Comparison of ENCODE assay signal across 2 worm cellular contexts in the genomic region with DNA sequence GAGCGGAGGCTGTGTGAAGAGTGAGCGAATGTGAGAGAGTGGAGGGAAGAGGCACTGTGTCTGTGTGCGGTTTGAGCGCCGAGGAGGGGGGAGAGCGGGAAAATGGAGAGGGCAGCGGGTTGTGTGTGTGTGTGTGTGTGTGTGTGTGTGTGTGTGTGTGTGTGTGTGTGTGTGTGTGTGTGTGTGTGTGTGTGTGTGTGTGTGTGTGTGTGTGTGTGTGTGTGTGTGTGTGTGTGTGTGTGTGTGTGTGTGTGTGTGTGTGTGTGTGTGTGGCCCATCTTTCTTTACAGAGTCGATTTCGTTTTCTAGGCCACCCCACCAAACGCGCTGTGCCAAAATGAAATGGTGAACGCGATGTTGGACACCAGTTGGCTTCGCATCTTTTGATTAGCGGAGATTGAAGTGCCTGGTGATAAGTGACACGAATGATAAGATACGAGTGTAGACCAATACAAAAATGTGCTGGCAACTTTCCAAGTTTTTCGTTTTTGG.
TF ChIP-seq lines count a peak whose summit lies in the region.

No protein-coding gene starts in this region.

TF ChIP-seq in whole organism, L1 larva, 84 proteins besides CTCF, POLR2A, EP300 and RAD21 (continued from another document):
- TF ChIP-seq xbp-1 (tag; optimal IDR thresholded peaks at IDR 0.05; lab: Kevin White, UChicago), result peak; percentile 74
- TF ChIP-seq sup-37 (GFP tag; optimal IDR thresholded peaks at IDR 0.05; lab: Kevin White, UChicago), result peak; percentile 92
- peak; percentile 6 for TF ChIP-seq egl-13 (tag; optimal IDR thresholded peaks at IDR 0.05; lab: Kevin White, UChicago)
- TF ChIP-seq fkh-8 (tag; optimal IDR thresholded peaks at IDR 0.05; lab: Kevin White, UChicago), result peak; percentile 92
- TF ChIP-seq nhr-20 (tag; optimal IDR thresholded peaks at IDR 0.05; lab: Kevin White, UChicago), result peak; percentile 36
- peak; percentile 81 for TF ChIP-seq nhr-90 (tag; optimal IDR thresholded peaks at IDR 0.05; lab: Kevin White, UChicago; ENCODE audit: poor library complexity)
- TF ChIP-seq skn-1 (tag; optimal IDR thresholded peaks at IDR 0.05; lab: Kevin White, UChicago), result peak; percentile 14
- TF ChIP-seq lsy-2 (tag; optimal IDR thresholded peaks at IDR 0.05; lab: Kevin White, UChicago), result peak in 1 of 2 experiments; percentile 65
- peak; percentile 71 for TF ChIP-seq efl-3 (GFP tag; optimal IDR thresholded peaks at IDR 0.05; lab: Kevin White, UChicago)
- TF ChIP-seq dsc-1 (tag; optimal IDR thresholded peaks at IDR 0.05; lab: Kevin White, UChicago), result peak; percentile 45
- TF ChIP-seq swsn-7 (tag; optimal IDR thresholded peaks at IDR 0.05; lab: Kevin White, UChicago), result peak; percentile 82
- TF ChIP-seq vab-15 (tag; optimal IDR thresholded peaks at IDR 0.05; lab: Kevin White, UChicago), result peak; percentile 14
- peak; percentile 94 for TF ChIP-seq nhr-19 (GFP tag; conservative IDR thresholded peaks at IDR 0.05; lab: Robert Waterston, UW)
- TF ChIP-seq unc-98 (GFP tag; IDR thresholded peaks at IDR 0.05; lab: Robert Waterston, UW), result peak; percentile 51; the same call in 1 of the 2 replicates
- TF ChIP-seq irx-1 (tag; optimal IDR thresholded peaks at IDR 0.05; lab: Kevin White, UChicago), result peak; percentile 78
- peak; percentile 93 for TF ChIP-seq mab-9 (GFP tag; IDR thresholded peaks at IDR 0.05; lab: Robert Waterston, UW)
- peak; percentile 80 for TF ChIP-seq ceh-63 (GFP tag; optimal IDR thresholded peaks at IDR 0.05; lab: Kevin White, UChicago)
- TF ChIP-seq lin-35 (GFP tag; optimal IDR thresholded peaks at IDR 0.05; lab: Kevin White, UChicago), result peak; percentile 9 to 55
- peak; percentile 95 for TF ChIP-seq elt-2 (tag; optimal IDR thresholded peaks at IDR 0.05; lab: Kevin White, UChicago)
- TF ChIP-seq mdl-1 (tag; optimal IDR thresholded peaks at IDR 0.05; lab: Kevin White, UChicago), result peak in 1 of 2 experiments; percentile 22
- TF ChIP-seq nhr-47 (tag; optimal IDR thresholded peaks at IDR 0.05; lab: Kevin White, UChicago), result peak; percentile 85
- TF ChIP-seq unc-86 (tag; optimal IDR thresholded peaks at IDR 0.05; lab: Kevin White, UChicago), result peak; percentile 79
- peak; percentile 98 for TF ChIP-seq nhr-85 (tag; lab: Kevin White, UChicago)
- TF ChIP-seq blmp-1 (tag; optimal IDR thresholded peaks at IDR 0.05; lab: Kevin White, UChicago), result peak; percentile 34
- TF ChIP-seq ztf-4 (tag; optimal IDR thresholded peaks at IDR 0.05; lab: Kevin White, UChicago), result peak; percentile 66
- TF ChIP-seq pax-3 (tag; optimal IDR thresholded peaks at IDR 0.05; lab: Kevin White, UChicago), result peak; percentile 93
- TF ChIP-seq dpl-1 (GFP tag; optimal IDR thresholded peaks at IDR 0.05; lab: Kevin White, UChicago), result peak in 1 of 3 experiments; percentile 16

TF ChIP-seq in whole organism, young adult, 124 proteins besides CTCF, POLR2A, EP300 and RAD21 (continued from another document):
- 0 out of 2 replicates have a peak, but pooled peaks have one; percentile 44 for TF ChIP-seq bed-2 (GFP tag; IDR thresholded peaks at IDR 0.05; lab: Robert Waterston, UW)
- TF ChIP-seq lsl-1 (GFP tag; optimal IDR thresholded peaks at IDR 0.05; lab: Kevin White, UChicago), result peak; percentile 22
- TF ChIP-seq lin-35 (GFP tag; optimal IDR thresholded peaks at IDR 0.05; lab: Kevin White, UChicago), result peak in 1 of 3 experiments; percentile 54
- peak; percentile 90 for TF ChIP-seq repo-1 (tag; optimal IDR thresholded peaks at IDR 0.05; lab: Kevin White, UChicago)
- peak; percentile 99 for TF ChIP-seq lir-1 (GFP tag; conservative IDR thresholded peaks at IDR 0.05; lab: Robert Waterston, UW)
- peak; percentile 64 for TF ChIP-seq F57A8.1 (GFP tag; optimal IDR thresholded peaks at IDR 0.05; lab: Kevin White, UChicago)
- peak; percentile 68 for TF ChIP-seq F57C9.4 (tag; optimal IDR thresholded peaks at IDR 0.05; lab: Kevin White, UChicago)
- TF ChIP-seq ztf-22 (GFP tag; optimal IDR thresholded peaks at IDR 0.05; lab: Kevin White, UChicago), result peak; percentile 90
- peak; percentile 85 for TF ChIP-seq nhr-80 (tag; optimal IDR thresholded peaks at IDR 0.05; lab: Kevin White, UChicago)
- peak; percentile 65 for TF ChIP-seq dpff-1 (tag; optimal IDR thresholded peaks at IDR 0.05; lab: Kevin White, UChicago)
- peak; percentile 99 for TF ChIP-seq zfh-2 (GFP tag; conservative IDR thresholded peaks at IDR 0.05; lab: Robert Waterston, UW)
- TF ChIP-seq nhr-90 (tag; optimal IDR thresholded peaks at IDR 0.05; lab: Kevin White, UChicago), result peak; percentile 31
- TF ChIP-seq madf-6 (GFP tag; IDR thresholded peaks at IDR 0.05; lab: Robert Waterston, UW), result 0 out of 2 replicates have a peak, but pooled peaks have one; percentile 46
- peak in 1 of 2 experiments; percentile 92 for TF ChIP-seq let-607 (tag; optimal IDR thresholded peaks at IDR 0.05; lab: Kevin White, UChicago)
- peak; percentile 75; the same call in 1 of the 2 replicates for TF ChIP-seq egl-18 (GFP tag; IDR thresholded peaks at IDR 0.05; lab: Robert Waterston, UW)
- peak; percentile 92 for TF ChIP-seq akir-1 (GFP tag; optimal IDR thresholded peaks at IDR 0.05; lab: Kevin White, UChicago)
- peak; percentile 72 for TF ChIP-seq ceh-79 (tag; optimal IDR thresholded peaks at IDR 0.05; lab: Kevin White, UChicago)
- TF ChIP-seq athp-1 (tag; optimal IDR thresholded peaks at IDR 0.05; lab: Kevin White, UChicago), result peak; percentile 82
- peak; percentile 88 for TF ChIP-seq hmg-1.2 (GFP tag; IDR thresholded peaks at IDR 0.05; lab: Robert Waterston, UW)
- peak; percentile 75 for TF ChIP-seq cebp-1 (GFP tag; IDR thresholded peaks at IDR 0.05; lab: Robert Waterston, UW)
- peak; percentile 95 for TF ChIP-seq cebp-1 (tag; optimal IDR thresholded peaks at IDR 0.05; lab: Kevin White, UChicago)
- 0 out of 2 replicates have a peak, but pooled peaks have one; percentile 30 for TF ChIP-seq let-526 (GFP tag; IDR thresholded peaks at IDR 0.05; lab: Robert Waterston, UW)
- peak; percentile 31 for TF ChIP-seq F33H1.4 (GFP tag; IDR thresholded peaks at IDR 0.05; lab: Robert Waterston, UW)
- TF ChIP-seq K11D2.4 (GFP tag; IDR thresholded peaks at IDR 0.05; lab: Robert Waterston, UW), result peak; percentile 92
- TF ChIP-seq hmg-20 (GFP tag; IDR thresholded peaks at IDR 0.05; lab: Robert Waterston, UW), result peak; percentile 31; the same call in 1 of the 2 replicates
- peak; percentile 64 for TF ChIP-seq zim-3 (tag; optimal IDR thresholded peaks at IDR 0.05; lab: Kevin White, UChicago)
- TF ChIP-seq dox-1 (GFP tag; IDR thresholded peaks at IDR 0.05; lab: Robert Waterston, UW), result peak; percentile 97
- TF ChIP-seq sea-2 (GFP tag; IDR thresholded peaks at IDR 0.05; lab: Robert Waterston, UW), result 0 out of 2 replicates have a peak, but pooled peaks have one; percentile 30
- TF ChIP-seq attf-3 (GFP tag; conservative IDR thresholded peaks at IDR 0.05; lab: Robert Waterston, UW), result 0 out of 2 replicates have a peak, but pooled peaks have one; percentile 41
